Worm (Caenorhabditis elegans) whole organism, early embryonic: ENCODE measurements around the gene Y17D7B.10.

ENCODE experiments used
- B0310.2 ChIP-seq: sonication (generic microtip); optimal IDR thresholded peaks from 2 replicates; lab custom pipeline; 2016; ENCODE audit warnings: mild to moderate bottlenecking, missing genetic modification characterization, missing compliant biosample characterization
- F13C5.2 ChIP-seq: sonication (generic microtip); optimal IDR thresholded peaks from 2 replicates; lab custom pipeline; 2017; ENCODE audit warnings: mild to moderate bottlenecking, missing genetic modification characterization, inconsistent platforms, missing compliant biosample characterization
- aly-1 ChIP-seq: sonication (generic microtip); optimal IDR thresholded peaks from 2 replicates; lab custom pipeline; 2016; ENCODE audit warnings: missing genetic modification characterization, missing compliant biosample characterization
- ama-1 ChIP-seq: fragments of 150-350 bp; optimal IDR thresholded peaks from 2 replicates; lab custom pipeline; 2014
- ceh-13 ChIP-seq: fragments of 200-800 bp; sonication (Bioruptor generic); optimal IDR thresholded peaks from 2 replicates; lab custom pipeline; 2018; ENCODE audit warnings: mild to moderate bottlenecking, missing genetic modification characterization, missing compliant biosample characterization
- ceh-36 ChIP-seq: sonication (generic microtip); optimal IDR thresholded peaks from 2 replicates; lab custom pipeline; 2016; ENCODE audit warnings: missing genetic modification characterization, inconsistent platforms, missing compliant biosample characterization
- ets-7 ChIP-seq: sonication (generic microtip); optimal IDR thresholded peaks from 2 replicates; lab custom pipeline; 2016; ENCODE audit warnings: missing genotype, missing genetic modification characterization, missing compliant biosample characterization
- flt-1 ChIP-seq: fragments of 200-800 bp; sonication (Bioruptor generic); IDR thresholded peaks from 2 replicates; pipeline ENCODE4 v1.3.6; 2022; ENCODE audit warnings: missing genetic modification characterization, missing compliant biosample characterization
- hmbx-1 ChIP-seq: sonication (generic microtip); optimal IDR thresholded peaks from 2 replicates; lab custom pipeline; 2016; ENCODE audit warnings: mild to moderate bottlenecking, missing genetic modification characterization, missing compliant biosample characterization
- hmg-4 ChIP-seq: fragments of 200-800 bp; sonication (Bioruptor generic); optimal IDR thresholded peaks from 2 replicates; lab custom pipeline; 2018; ENCODE audit warnings: mild to moderate bottlenecking, missing genetic modification characterization, missing compliant biosample characterization
- hnd-1 ChIP-seq: sonication (generic microtip); optimal IDR thresholded peaks from 2 replicates; lab custom pipeline; 2016; ENCODE audit warnings: missing genetic modification characterization, missing compliant biosample characterization
- pes-1 ChIP-seq: fragments of 200-800 bp; sonication (Bioruptor generic); IDR thresholded peaks from 2 replicates; pipeline ENCODE4 v1.3.6; 2022; ENCODE audit warnings: missing genetic modification reagents, missing genetic modification characterization, missing compliant biosample characterization
- scrt-1 ChIP-seq: fragments of 200-800 bp; sonication (Bioruptor generic); IDR thresholded peaks from 2 replicates; pipeline ENCODE4 v1.3.6; 2022; ENCODE audit warnings: missing genetic modification characterization, missing compliant biosample characterization
- sea-1 ChIP-seq: fragments of 200-800 bp; sonication (Bioruptor generic); conservative IDR thresholded peaks from 2 replicates; pipeline ENCODE4 v1.3.6; 2022; ENCODE audit warnings: missing genetic modification characterization, missing compliant biosample characterization
- tbx-11 ChIP-seq: fragments of 200-800 bp; sonication (Bioruptor generic); IDR thresholded peaks from 2 replicates; pipeline ENCODE4 v1.3.6; 2022; ENCODE audit warnings: missing genetic modification characterization, missing compliant biosample characterization
- tbx-37 ChIP-seq: fragments of 200-800 bp; sonication (Bioruptor generic); conservative IDR thresholded peaks from 2 replicates; pipeline ENCODE4 v1.3.6; 2022; ENCODE audit warnings: missing genetic modification reagents, missing genetic modification characterization, missing compliant biosample characterization
- tra-4 ChIP-seq: sonication (generic microtip); optimal IDR thresholded peaks from 2 replicates; lab custom pipeline; 2017; ENCODE audit warnings: missing genetic modification characterization, missing compliant biosample characterization

Gene Y17D7B.10

DNA sequence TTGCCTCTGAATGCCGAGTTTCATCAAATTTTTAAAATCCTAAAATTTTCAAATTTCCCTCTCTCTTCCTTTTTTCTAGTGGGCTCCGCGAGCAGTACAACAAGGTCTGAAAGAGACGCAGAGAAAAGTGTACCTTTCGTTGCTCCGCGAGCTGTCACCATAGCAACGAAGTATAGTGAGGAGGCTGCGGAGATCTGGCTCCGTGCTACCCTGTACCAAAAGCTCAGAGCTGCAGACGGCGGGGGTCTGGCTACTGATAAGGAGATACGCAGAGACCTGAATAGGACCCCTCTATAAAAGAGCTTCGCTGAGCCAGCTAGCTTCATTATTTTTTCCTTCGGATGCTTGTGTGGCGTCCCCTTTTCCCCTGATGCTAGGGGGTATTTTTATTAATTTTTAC, at the start of gene Y17D7B.10:
Gene Y17D7B.10, plus strand, starts transcription at position 243 of the 400 bp plus-strand sequence.
- TF ChIP-seq B0310.2 (tag; lab: Kevin White, UChicago) (no peak), sea-1 (GFP tag; lab: Robert Waterston, UW) (no peak), tbx-11 (no peak), tbx-37 (GFP tag; lab: Robert Waterston, UW) (no peak), ama-1 (lab: Kevin White, UChicago) (no peak), ets-7 (tag; lab: Kevin White, UChicago) (no peak), F13C5.2 (tag; lab: Kevin White, UChicago) (no peak), pes-1 (GFP tag; lab: Robert Waterston, UW) (no peak), ceh-13 (GFP tag; lab: Kevin White, UChicago) (no peak), scrt-1 (GFP tag; lab: Robert Waterston, UW) (no peak), flt-1 (no peak), tra-4 (tag; lab: Kevin White, UChicago) (no peak), hmg-4 (no peak), hnd-1 (tag; lab: Kevin White, UChicago) (no peak), ceh-36 (tag; lab: Kevin White, UChicago) (no peak)

- TF ChIP-seq B0310.2 (tag; lab: Kevin White, UChicago) = no peak
- peak; percentile 88 for TF ChIP-seq ceh-36 (tag; lab: Kevin White, UChicago)
Observed at ce11 chrV:18733942-18734341, 49.6 kb upstream of the Y17D7B.10 start.

ce11 chrV:18734381-18734780, 49.1 kb upstream of the Y17D7B.10 start, which contains the start of gene scl-20:
Gene scl-20 (minus strand): TSS chrV:18734481.
- TF ChIP-seq flt-1 = no peak
- TF ChIP-seq scrt-1 (GFP tag; lab: Robert Waterston, UW) = no peak
- no peak for TF ChIP-seq pes-1 (GFP tag; lab: Robert Waterston, UW)
- no peak for TF ChIP-seq ets-7 (tag; lab: Kevin White, UChicago)
- TF ChIP-seq sea-1 (GFP tag; lab: Robert Waterston, UW) = no peak
- TF ChIP-seq hmg-4 = no peak
- no peak for TF ChIP-seq ceh-36 (tag; lab: Kevin White, UChicago)
- no peak for TF ChIP-seq hmbx-1 (tag; lab: Kevin White, UChicago)
- no peak for TF ChIP-seq B0310.2 (tag; lab: Kevin White, UChicago)

DNA sequence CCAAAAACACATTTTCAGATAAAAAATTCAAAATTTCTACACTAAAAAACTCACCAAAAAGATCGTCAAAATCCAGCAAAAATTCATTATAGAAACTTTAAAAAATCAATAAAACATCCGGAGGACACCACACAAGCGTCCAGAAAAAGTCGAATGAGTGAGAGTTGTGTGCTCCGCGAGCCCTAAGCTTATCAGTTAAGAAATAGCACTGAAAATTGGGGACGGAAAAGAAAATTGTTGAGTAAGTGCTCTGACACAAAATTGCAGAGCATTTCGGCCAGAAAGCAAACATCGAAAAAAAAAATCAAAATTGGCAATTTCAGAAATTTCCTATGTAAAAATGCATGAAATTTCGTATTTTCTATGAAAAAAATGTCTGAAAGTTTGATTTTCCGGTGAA, 45.9 kb upstream of the Y17D7B.10 start:
- TF ChIP-seq B0310.2 (tag; lab: Kevin White, UChicago) = no peak
- TF ChIP-seq ama-1 (lab: Kevin White, UChicago) = no peak
- TF ChIP-seq ets-7 (tag; lab: Kevin White, UChicago) = no peak
- no peak for TF ChIP-seq tbx-37 (GFP tag; lab: Robert Waterston, UW)

ce11 chrV:18742108-18742507, 41.4 kb upstream of the Y17D7B.10 start, which contains the start of gene clec-250:
Gene clec-250 (minus strand): TSS chrV:18742208.
- TF ChIP-seq ceh-13 (GFP tag; lab: Kevin White, UChicago) (no peak), hmg-4 (no peak), B0310.2 (tag; lab: Kevin White, UChicago) (no peak), tbx-37 (GFP tag; lab: Robert Waterston, UW) (no peak), aly-1 (no peak), tra-4 (tag; lab: Kevin White, UChicago) (no peak), ceh-36 (tag; lab: Kevin White, UChicago) (no peak), pes-1 (GFP tag; lab: Robert Waterston, UW) (no peak), ets-7 (tag; lab: Kevin White, UChicago) (no peak), tbx-11 (no peak), hnd-1 (tag; lab: Kevin White, UChicago) (no peak), hmbx-1 (tag; lab: Kevin White, UChicago) (no peak), flt-1 (no peak), sea-1 (GFP tag; lab: Robert Waterston, UW) (no peak), ama-1 (lab: Kevin White, UChicago) (no peak), scrt-1 (GFP tag; lab: Robert Waterston, UW) (no peak), F13C5.2 (tag; lab: Kevin White, UChicago) (no peak)

ce11 chrV:18746937-18747660, 36.4 kb upstream of the Y17D7B.10 start, which contains the start of gene clec-251:
Gene clec-251 (minus strand): TSS chrV:18746987.
- no peak for TF ChIP-seq tbx-11
- TF ChIP-seq aly-1 = no peak
- no peak for TF ChIP-seq sea-1 (GFP tag; lab: Robert Waterston, UW)
- TF ChIP-seq ceh-36 (tag; lab: Kevin White, UChicago) = no peak
- no peak for TF ChIP-seq B0310.2 (tag; lab: Kevin White, UChicago)
- no peak for TF ChIP-seq hnd-1 (tag; lab: Kevin White, UChicago)
- no peak for TF ChIP-seq ama-1 (lab: Kevin White, UChicago)
- TF ChIP-seq hmbx-1 (tag; lab: Kevin White, UChicago) = no peak

DNA sequence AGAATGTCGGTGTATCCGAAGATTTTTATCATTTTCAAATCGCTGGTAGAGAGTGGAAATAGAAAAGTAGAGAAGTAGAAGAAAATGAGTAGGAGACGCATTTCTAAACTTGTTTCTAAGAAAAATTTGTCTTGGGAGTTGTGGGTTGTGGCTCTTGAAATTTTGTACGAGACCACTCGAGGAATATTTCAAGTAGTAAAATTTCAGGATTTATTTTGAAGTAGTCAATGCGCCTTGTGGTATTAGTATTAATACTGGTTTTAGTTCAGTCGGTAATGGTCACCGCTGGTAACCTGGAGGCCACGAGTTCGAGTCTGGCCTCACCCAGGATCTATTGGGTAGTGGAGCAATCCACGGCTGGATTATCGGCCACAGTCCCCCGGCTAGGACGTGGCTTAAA, 34.8 kb upstream of the Y17D7B.10 start, which contains the start of gene clec-252:
Gene clec-252, minus strand, starts transcription at position 101 of the 400 bp plus-strand sequence.
- TF ChIP-seq ama-1 (lab: Kevin White, UChicago) (no peak), tbx-37 (GFP tag; lab: Robert Waterston, UW) (no peak), tbx-11 (no peak), tra-4 (tag; lab: Kevin White, UChicago) (no peak), ceh-36 (tag; lab: Kevin White, UChicago) (no peak), hmg-4 (no peak), hnd-1 (tag; lab: Kevin White, UChicago) (no peak), hmbx-1 (tag; lab: Kevin White, UChicago) (no peak), ceh-13 (GFP tag; lab: Kevin White, UChicago) (no peak), sea-1 (GFP tag; lab: Robert Waterston, UW) (no peak)
